Fruit fly (Drosophila melanogaster) whole organism, embryonic: Measurements from ENCODE around the gene Gr5a.

Experiments used
- BEAF-32 ChIP-seq: fragments of 200-800 bp; sonication (Bioruptor generic); optimal IDR thresholded peaks from 3 replicates; lab custom pipeline; 2017; ENCODE audit warnings: missing biosample characterization, missing genetic modification characterization, mild to moderate bottlenecking, moderate library complexity, missing genetic modification reagents
- CG11560 ChIP-seq: fragments of 200-800 bp; sonication (Bioruptor generic); IDR thresholded peaks from 3 replicates; pipeline ENCODE4 v1.3.6; 2022; ENCODE audit warnings: missing biosample characterization, missing genetic modification characterization
- CG12391 ChIP-seq: fragments of 200-800 bp; sonication (Bioruptor generic); optimal IDR thresholded peaks from 3 replicates; lab custom pipeline; 2018; ENCODE audit warnings: missing biosample characterization, mild to moderate bottlenecking, missing genetic modification characterization, moderate library complexity
- CG13775 ChIP-seq: fragments of 200-800 bp; sonication (Bioruptor generic); optimal IDR thresholded peaks from 3 replicates; lab custom pipeline; 2017; ENCODE audit warnings: missing biosample characterization, mild to moderate bottlenecking, missing genetic modification characterization
- CG14710 ChIP-seq: fragments of 200-800 bp; sonication (Bioruptor generic); optimal IDR thresholded peaks from 3 replicates; lab custom pipeline; 2019; ENCODE audit warnings: missing biosample characterization, mild to moderate bottlenecking, missing genetic modification characterization, moderate library complexity
- CG1602 ChIP-seq: fragments of 200-800 bp; sonication (Bioruptor generic); optimal IDR thresholded peaks from 3 replicates; lab custom pipeline; 2016; ENCODE audit warnings: missing biosample characterization, missing genetic modification characterization
- CG17361 ChIP-seq: fragments of 200-800 bp; sonication (Bioruptor generic); IDR thresholded peaks from 3 replicates; pipeline ENCODE4 v1.3.6; 2022; ENCODE audit warnings: missing biosample characterization, missing genetic modification characterization
- CG2116 ChIP-seq: fragments of 200-800 bp; sonication (Bioruptor generic); optimal IDR thresholded peaks from 3 replicates; lab custom pipeline; 2018; ENCODE audit warnings: missing biosample characterization, mild to moderate bottlenecking, missing genetic modification characterization
- CG2129 ChIP-seq: fragments of 200-800 bp; sonication (Bioruptor generic); IDR thresholded peaks from 2 replicates; pipeline ENCODE4 v1.3.6; 2022; ENCODE audit warnings: missing biosample characterization, missing genetic modification characterization; ENCODE audit not compliant: partially characterized antibody
- CG2712 ChIP-seq: fragments of 200-800 bp; optimal IDR thresholded peaks from 3 replicates; lab custom pipeline; 2019; ENCODE audit warnings: missing biosample characterization, mild to moderate bottlenecking, missing genetic modification characterization, moderate library complexity
- CG30403 ChIP-seq: fragments of 200-800 bp; sonication (Bioruptor generic); optimal IDR thresholded peaks from 3 replicates; lab custom pipeline; 2016; ENCODE audit warnings: missing biosample characterization, missing genetic modification characterization
- CG31224 ChIP-seq: fragments of 200-800 bp; sonication (Bioruptor generic); IDR thresholded peaks from 2 replicates; pipeline ENCODE4 v1.3.6; 2022; ENCODE audit warnings: missing biosample characterization, missing genetic modification characterization
- CG32532 ChIP-seq: fragments of 200-800 bp; sonication (Bioruptor generic); IDR thresholded peaks from 2 replicates; pipeline ENCODE4 v1.3.6; 2022; ENCODE audit warnings: missing biosample characterization, missing genetic modification characterization
- CG34224 ChIP-seq: fragments of 200-800 bp; sonication (Bioruptor generic); IDR thresholded peaks from 3 replicates; pipeline ENCODE4 v1.3.6; 2022; ENCODE audit warnings: missing biosample characterization, missing genetic modification characterization; ENCODE audit not compliant: partially characterized antibody
- CG3995 ChIP-seq: fragments of 200-800 bp; sonication (Bioruptor generic); optimal IDR thresholded peaks from 3 replicates; lab custom pipeline; 2016; ENCODE audit warnings: missing biosample characterization, missing genetic modification characterization
- CG7556 ChIP-seq: fragments of 200-800 bp; sonication (Bioruptor generic); optimal IDR thresholded peaks from 2 replicates; lab custom pipeline; 2017; ENCODE audit warnings: missing biosample characterization, mild to moderate bottlenecking, missing genetic modification characterization
- CG7928 ChIP-seq: fragments of 200-800 bp; sonication (Bioruptor generic); optimal IDR thresholded peaks from 2 replicates; lab custom pipeline; 2017; ENCODE audit warnings: missing biosample characterization, mild to moderate bottlenecking, missing genetic modification characterization
- CG7963 ChIP-seq: fragments of 200-800 bp; sonication (Bioruptor generic); IDR thresholded peaks from 3 replicates; pipeline ENCODE4 v1.3.6; 2022; ENCODE audit warnings: missing biosample characterization, missing genetic modification characterization; ENCODE audit not compliant: partially characterized antibody
- CG8478 ChIP-seq: fragments of >200 bp; optimal IDR thresholded peaks from 2 replicates; lab custom pipeline; 2018
- Chrac-16 ChIP-seq: fragments of 200-800 bp; sonication (Bioruptor generic); optimal IDR thresholded peaks from 3 replicates; lab custom pipeline; 2016; ENCODE audit warnings: missing biosample characterization, missing genetic modification characterization
- Deaf1 ChIP-seq: fragments of 200-800 bp; optimal IDR thresholded peaks from 3 replicates; lab custom pipeline; 2019; ENCODE audit warnings: missing biosample characterization, mild to moderate bottlenecking, missing genetic modification characterization, moderate library complexity
- Dek ChIP-seq: fragments of 200-800 bp; sonication (Bioruptor generic); optimal IDR thresholded peaks from 3 replicates; lab custom pipeline; 2019; ENCODE audit warnings: missing biosample characterization, mild to moderate bottlenecking, missing genetic modification characterization, moderate library complexity
- MBD-R2 ChIP-seq: fragments of 200-800 bp; sonication (Bioruptor generic); IDR thresholded peaks from 2 replicates; pipeline ENCODE4 v1.3.6; 2022; ENCODE audit warnings: missing biosample characterization, missing genetic modification characterization
- MESR4 ChIP-seq: fragments of 200-800 bp; sonication (Bioruptor generic); optimal IDR thresholded peaks from 2 replicates; lab custom pipeline; 2018; ENCODE audit warnings: missing biosample characterization, mild to moderate bottlenecking, missing genetic modification characterization, moderate library complexity
- Opbp ChIP-seq: fragments of 200-800 bp; sonication (Bioruptor generic); IDR thresholded peaks from 3 replicates; pipeline ENCODE4 v1.3.6; 2022; ENCODE audit warnings: missing biosample characterization, missing genetic modification characterization; ENCODE audit not compliant: partially characterized antibody
- Pdp1 ChIP-seq, 2 experiments: fragments of 200-800 bp; sonication (Bioruptor generic); optimal IDR thresholded peaks; 3 replicates each; lab custom pipeline; 2016; ENCODE audit warnings: missing biosample characterization in 2 of 2, missing genetic modification characterization in 2 of 2, mild to moderate bottlenecking in 1 of 2, moderate library complexity in 1 of 2
- Poxn ChIP-seq: fragments of 200-800 bp; sonication (Bioruptor generic); IDR thresholded peaks from 2 replicates; pipeline ENCODE4 v1.3.6; 2022; ENCODE audit warnings: missing biosample characterization, missing genetic modification characterization
- Rfx ChIP-seq: fragments of 200-800 bp; sonication (Bioruptor generic); IDR thresholded peaks from 2 replicates; pipeline ENCODE4 v1.3.6; 2022; ENCODE audit warnings: missing biosample characterization, missing genetic modification characterization
- Xbp1 ChIP-seq: fragments of 200-800 bp; sonication (Bioruptor generic); optimal IDR thresholded peaks from 3 replicates; lab custom pipeline; 2016; ENCODE audit warnings: missing biosample characterization, mild to moderate bottlenecking, missing genetic modification characterization
- Xrp1 ChIP-seq: fragments of 200-800 bp; sonication (Bioruptor generic); IDR thresholded peaks from 2 replicates; pipeline ENCODE4 v1.3.6; 2022; ENCODE audit warnings: missing biosample characterization, missing genetic modification characterization
- al ChIP-seq: fragments of 200-800 bp; sonication (Bioruptor generic); IDR thresholded peaks from 2 replicates; pipeline ENCODE4 v1.3.6; 2022; ENCODE audit warnings: missing biosample characterization, missing genetic modification characterization
- bcd ChIP-seq: fragments of 200-800 bp; sonication (Bioruptor generic); optimal IDR thresholded peaks from 2 replicates; lab custom pipeline; 2017; ENCODE audit warnings: missing biosample characterization, mild to moderate bottlenecking, missing genetic modification characterization
- crol ChIP-seq: fragments of 200-800 bp; sonication (Bioruptor generic); IDR thresholded peaks from 2 replicates; pipeline ENCODE4 v1.3.6; 2022; ENCODE audit warnings: missing biosample characterization, missing genetic modification characterization
- dpn ChIP-seq, 2 experiments: fragments of 200-800 bp; sonication (Bioruptor generic); optimal IDR thresholded peaks; 3 replicates each; lab custom pipeline; 2016; ENCODE audit warnings: missing biosample characterization in 2 of 2, missing genetic modification characterization in 2 of 2
- ems ChIP-seq: fragments of 200-800 bp; sonication (Bioruptor generic); optimal IDR thresholded peaks from 3 replicates; lab custom pipeline; 2016; ENCODE audit warnings: missing biosample characterization, missing genetic modification characterization
- kni ChIP-seq: fragments of 200-800 bp; sonication (Bioruptor generic); optimal IDR thresholded peaks from 3 replicates; lab custom pipeline; 2017; ENCODE audit warnings: mild to moderate bottlenecking, missing biosample characterization, missing genetic modification reagents, missing genetic modification characterization
- lola ChIP-seq, 3 experiments: fragments of >200 bp in 2 of 3; fragments of 200-800 bp in 1 of 3; sonication (Bioruptor generic) in 1 of 3; optimal IDR thresholded peaks; 2 replicates each; lab custom pipeline; 2017 to 2019; ENCODE audit warnings: missing biosample characterization in 3 of 3, missing genetic modification characterization in 3 of 3, mild to moderate bottlenecking in 1 of 3, moderate library complexity in 1 of 3
- pros ChIP-seq: fragments of 200-800 bp; sonication (Bioruptor generic); optimal IDR thresholded peaks from 3 replicates; lab custom pipeline; 2019; ENCODE audit warnings: missing biosample characterization, mild to moderate bottlenecking, missing genetic modification characterization, moderate library complexity
- sug ChIP-seq: fragments of 200-800 bp; optimal IDR thresholded peaks from 2 replicates; lab custom pipeline; 2019; ENCODE audit warnings: missing biosample characterization, mild to moderate bottlenecking, missing genetic modification characterization, moderate library complexity
- tll ChIP-seq, 2 experiments: fragments of 200-800 bp in 1 of 2; fragments of >200 bp in 1 of 2; sonication (Bioruptor generic) in 1 of 2; optimal IDR thresholded peaks; 2 replicates each; lab custom pipeline; 2017 to 2019; ENCODE audit warnings: missing biosample characterization in 2 of 2, missing genetic modification characterization in 2 of 2, mild to moderate bottlenecking in 1 of 2, moderate library complexity in 1 of 2
- tna ChIP-seq: fragments of 200-800 bp; sonication (Bioruptor generic); IDR thresholded peaks from 2 replicates; pipeline ENCODE4 v1.3.6; 2022; ENCODE audit warnings: missing biosample characterization, missing genetic modification characterization; ENCODE audit not compliant: partially characterized antibody
- tx ChIP-seq: fragments of 200-800 bp; sonication (Bioruptor generic); optimal IDR thresholded peaks from 2 replicates; lab custom pipeline; 2016; ENCODE audit warnings: missing biosample characterization, missing genetic modification characterization
- vfl ChIP-seq: fragments of 200-800 bp; sonication (Bioruptor generic); optimal IDR thresholded peaks from 2 replicates; lab custom pipeline; 2016; ENCODE audit warnings: missing biosample characterization, missing genetic modification characterization
- vnd ChIP-seq: fragments of 200-800 bp; sonication (Bioruptor generic); IDR thresholded peaks from 3 replicates; pipeline ENCODE4 v1.3.6; 2022; ENCODE audit warnings: missing biosample characterization, missing genetic modification characterization; ENCODE audit not compliant: partially characterized antibody
- vvl ChIP-seq: fragments of 200-800 bp; sonication (Bioruptor generic); IDR thresholded peaks from 2 replicates; pipeline ENCODE4 v1.3.6; 2022; ENCODE audit warnings: missing biosample characterization, missing genetic modification characterization
- zfh1 ChIP-seq: fragments of 200-800 bp; sonication (Bioruptor generic); IDR thresholded peaks from 3 replicates; pipeline ENCODE4 v1.3.6; 2022; ENCODE audit warnings: missing biosample characterization, missing genetic modification characterization
- zfh2 ChIP-seq: fragments of 200-800 bp; sonication (Bioruptor generic); optimal IDR thresholded peaks from 2 replicates; lab custom pipeline; 2016; ENCODE audit warnings: missing biosample characterization, missing genetic modification characterization

Gr5a gene

dm6 chrX:5689417-5690215 lies 9.2 kb downstream of the Gr5a start, which contains the start of the genes PGAP1 and cv (continued):
- TF ChIP-seq Chrac-16 (peak; percentile 22), bcd (GFP tag; lab: Kevin White, UChicago) (no peak), Pdp1 (GFP tag; optimal IDR thresholded peaks at IDR 0.05; lab: Kevin White, UChicago) (peak; percentile 10 to 38), CG34224 (GFP tag; lab: Robert Waterston, UW) (peak; percentile 76), CG2712 (tag; lab: Kevin White, UChicago) (peak; percentile 47), Opbp (GFP tag; lab: Robert Waterston, UW) (peak; percentile 78; the same call in 2 of the 3 replicates), Poxn (GFP tag; lab: Robert Waterston, UW) (no peak), sug (peak; percentile 12), crol (GFP tag; lab: Robert Waterston, UW) (no peak), vfl (GFP tag; lab: Kevin White, UChicago) (no peak), Deaf1 (tag; lab: Kevin White, UChicago) (peak; percentile 59), MBD-R2 (GFP tag; lab: Robert Waterston, UW) (peak; percentile 67; the same call in 1 of the 2 replicates), vnd (peak; percentile 67), BEAF-32 (GFP tag; lab: Kevin White, UChicago) (peak; percentile 86), tll (GFP tag; optimal IDR thresholded peaks at IDR 0.05; lab: Kevin White, UChicago) (peak; percentile 22 to 29), zfh1 (GFP tag; lab: Robert Waterston, UW) (0 out of 3 replicates have a peak, but pooled peaks have one; percentile 6), CG13775 (GFP tag; lab: Kevin White, UChicago) (peak; percentile 27), CG11560 (peak; percentile 96), dpn (GFP tag; optimal IDR thresholded peaks at IDR 0.05; lab: Kevin White, UChicago) (peak; percentile 33 to 46), CG30403 (GFP tag; lab: Kevin White, UChicago) (peak; percentile 70), CG7556 (GFP tag; lab: Kevin White, UChicago) (peak; percentile 18), pros (GFP tag; lab: Kevin White, UChicago) (no peak), Rfx (GFP tag; lab: Robert Waterston, UW) (peak; percentile 42), CG31224 (no peak), CG2116 (peak; percentile 61), CG8478 (lab: Kevin White, UChicago) (peak; percentile 76), CG7928 (no peak), tna (peak; percentile 38), kni (peak; percentile 85), CG12391 (peak; percentile 48), MESR4 (peak; percentile 20), Xrp1 (GFP tag; lab: Robert Waterston, UW) (0 out of 2 replicates have a peak, but pooled peaks have one; percentile 8), CG32532 (GFP tag; lab: Robert Waterston, UW) (peak; percentile 27), Xbp1 (GFP tag; lab: Kevin White, UChicago) (peak; percentile 5), CG17361 (GFP tag; lab: Robert Waterston, UW) (peak; percentile 73; the same call in 2 of the 3 replicates), CG1602 (peak; percentile 16), zfh2 (GFP tag; lab: Kevin White, UChicago) (peak; percentile 17), CG2129 (GFP tag; lab: Robert Waterston, UW) (peak; percentile 58), ems (GFP tag; lab: Kevin White, UChicago) (peak; percentile 10), al (GFP tag; lab: Robert Waterston, UW) (0 out of 2 replicates have a peak, but pooled peaks have one; percentile 9), CG7963 (GFP tag; lab: Robert Waterston, UW) (peak; percentile 65), CG3995 (GFP tag; lab: Kevin White, UChicago) (peak; percentile 95), vvl (GFP tag; lab: Robert Waterston, UW) (peak; percentile 41; the same call in 1 of the 2 replicates), Dek (tag; lab: Kevin White, UChicago) (peak; percentile 13), CG14710 (peak; percentile 50), lola (GFP tag; optimal IDR thresholded peaks at IDR 0.05; lab: Kevin White, UChicago) (peak in 1 of 3 experiments; percentile 53), tx (GFP tag; lab: Kevin White, UChicago) (no peak)
